Fruit fly (Drosophila melanogaster) whole organism, wandering third instar larva: ENCODE measurements around the gene Pus1.

ENCODE experiments used
- Abd-B ChIP-seq: fragments of >200 bp; optimal IDR thresholded peaks from 2 replicates; lab custom pipeline; 2017; ENCODE audit warnings: missing biosample characterization, missing genetic modification characterization
- CG32264 ChIP-seq: fragments of 200-800 bp; sonication (Bioruptor generic); optimal IDR thresholded peaks from 2 replicates; lab custom pipeline; 2016; ENCODE audit warnings: missing biosample characterization, missing genetic modification characterization
- CG9705 ChIP-seq: fragments of 200-800 bp; sonication (Bioruptor generic); optimal IDR thresholded peaks from 2 replicates; lab custom pipeline; 2018; ENCODE audit warnings: missing biosample characterization, mild to moderate bottlenecking, missing genetic modification characterization
- CrebA ChIP-seq: fragments of 200-800 bp; sonication (Bioruptor generic); optimal IDR thresholded peaks from 2 replicates; lab custom pipeline; 2016; ENCODE audit warnings: missing biosample characterization, mild to moderate bottlenecking, missing genetic modification characterization, borderline replicate concordance
- Dfd ChIP-seq: fragments of >200 bp; optimal IDR thresholded peaks from 2 replicates; lab custom pipeline; 2017; ENCODE audit warnings: missing biosample characterization, missing genetic modification characterization
- Dif ChIP-seq: fragments of 200-275, 200-300 bp; sonication (Bioruptor generic); optimal IDR thresholded peaks from 2 replicates; lab custom pipeline; 2018; ENCODE audit warnings: missing biosample characterization, missing genetic modification characterization; ENCODE audit not compliant: partially characterized antibody
- GATAd ChIP-seq: sonication (Bioruptor generic); optimal IDR thresholded peaks from 2 replicates; lab custom pipeline; 2016; ENCODE audit warnings: missing biosample characterization, missing genetic modification characterization
- Hnf4 ChIP-seq: fragments of 200-800 bp; sonication (Bioruptor generic); optimal IDR thresholded peaks from 2 replicates; lab custom pipeline; 2016; ENCODE audit warnings: missing biosample characterization, mild to moderate bottlenecking, missing genetic modification characterization
- Hr78 ChIP-seq: fragments of >200 bp; optimal IDR thresholded peaks from 2 replicates; lab custom pipeline; 2017; ENCODE audit warnings: missing biosample characterization, missing genetic modification characterization
- Hr83 ChIP-seq: fragments of 200-300 bp; sonication (Bioruptor generic); optimal IDR thresholded peaks from 2 replicates; lab custom pipeline; 2016; ENCODE audit warnings: missing biosample characterization, mild to moderate bottlenecking, missing genetic modification characterization, moderate library complexity; ENCODE audit not compliant: poor library complexity, severe bottlenecking
- Jra ChIP-seq: sonication (Bioruptor generic); optimal IDR thresholded peaks from 2 replicates; lab custom pipeline; 2016; ENCODE audit warnings: missing biosample characterization, missing genetic modification characterization
- Mio ChIP-seq: sonication (Bioruptor generic); optimal IDR thresholded peaks from 2 replicates; lab custom pipeline; 2016; ENCODE audit warnings: missing biosample characterization, missing genetic modification characterization
- Myc ChIP-seq: fragments of >200 bp; optimal IDR thresholded peaks from 2 replicates; lab custom pipeline; 2017
- N ChIP-seq: fragments of >200 bp; optimal IDR thresholded peaks from 2 replicates; lab custom pipeline; 2018; ENCODE audit warnings: missing biosample characterization, missing external identifiers, missing genetic modification characterization
- OdsH ChIP-seq: fragments of 200-800 bp; sonication (Bioruptor generic); optimal IDR thresholded peaks from 2 replicates; lab custom pipeline; 2016; ENCODE audit warnings: missing biosample characterization, mild to moderate bottlenecking, missing genetic modification characterization
- Rel ChIP-seq, 2 experiments: fragments of 200-800 bp; sonication (Bioruptor generic) in 1 of 2; optimal IDR thresholded peaks; 2 replicates in 1 of 2; 3 replicates in 1 of 2; lab custom pipeline; 2016 to 2019; ENCODE audit warnings: mild to moderate bottlenecking in 2 of 2, missing biosample characterization in 2 of 2, missing genetic modification characterization in 2 of 2, moderate library complexity in 1 of 2
- Sp1 ChIP-seq: fragments of 200-800 bp; sonication (Bioruptor generic); optimal IDR thresholded peaks from 3 replicates; lab custom pipeline; 2019; ENCODE audit warnings: missing biosample characterization, mild to moderate bottlenecking, missing genetic modification characterization, moderate library complexity
- Vsx2 ChIP-seq: fragments of 200-300, 225-300 bp; sonication (Bioruptor generic); optimal IDR thresholded peaks from 2 replicates; lab custom pipeline; 2018; ENCODE audit warnings: missing biosample characterization, missing genetic modification characterization; ENCODE audit not compliant: partially characterized antibody
- br ChIP-seq: fragments of 200-800 bp; sonication (Bioruptor generic); optimal IDR thresholded peaks from 2 replicates; lab custom pipeline; 2016; ENCODE audit warnings: missing biosample characterization, missing genetic modification characterization
- brk ChIP-seq: fragments of 200-800 bp; sonication (Bioruptor generic); optimal IDR thresholded peaks from 2 replicates; lab custom pipeline; 2016; ENCODE audit warnings: missing biosample characterization, mild to moderate bottlenecking, missing genetic modification characterization
- dl ChIP-seq, 2 experiments: fragments of 175-275, 200-275 bp in 1 of 2; fragments of 200-275 bp in 1 of 2; sonication (Bioruptor generic); optimal IDR thresholded peaks; lab custom pipeline; 2018; ENCODE audit warnings: mild to moderate bottlenecking in 2 of 2, missing biosample characterization in 2 of 2, missing genetic modification characterization in 2 of 2, moderate library complexity in 2 of 2; ENCODE audit not compliant: partially characterized antibody in 2 of 2, insufficient read depth in 1 of 2
- dmrt93B ChIP-seq: fragments of 200-800 bp; sonication (Bioruptor generic); optimal IDR thresholded peaks from 2 replicates; lab custom pipeline; 2018; ENCODE audit warnings: missing biosample characterization, mild to moderate bottlenecking, missing genetic modification characterization
- dsf ChIP-seq: sonication (Bioruptor generic); optimal IDR thresholded peaks from 2 replicates; lab custom pipeline; 2016; ENCODE audit warnings: missing biosample characterization, missing genetic modification characterization, borderline replicate concordance
- ey ChIP-seq: fragments of 200-800 bp; sonication (Bioruptor generic); optimal IDR thresholded peaks from 2 replicates; lab custom pipeline; 2016; ENCODE audit warnings: missing biosample characterization, missing genetic modification characterization
- foxo ChIP-seq, 2 experiments: fragments of 200-800 bp; sonication (Bioruptor generic); optimal IDR thresholded peaks; 2 replicates in 1 of 2; 3 replicates in 1 of 2; lab custom pipeline; 2016 to 2017; ENCODE audit warnings: missing biosample characterization in 2 of 2, missing genetic modification characterization in 2 of 2
- h ChIP-seq: fragments of 200-800 bp; sonication (Bioruptor generic); optimal IDR thresholded peaks from 3 replicates; lab custom pipeline; 2016; ENCODE audit warnings: missing biosample characterization, mild to moderate bottlenecking, missing genetic modification characterization
- lola ChIP-seq: fragments of >200 bp; optimal IDR thresholded peaks from 2 replicates; lab custom pipeline; 2017; ENCODE audit warnings: missing biosample characterization, missing genetic modification characterization
- psq ChIP-seq: fragments of 200-800 bp; sonication (Bioruptor generic); optimal IDR thresholded peaks from 3 replicates; lab custom pipeline; 2017; ENCODE audit warnings: missing biosample characterization, mild to moderate bottlenecking, missing genetic modification characterization, moderate library complexity
- rgr ChIP-seq: fragments of 200-800 bp; sonication (Bioruptor generic); optimal IDR thresholded peaks from 3 replicates; lab custom pipeline; 2016; ENCODE audit warnings: missing biosample characterization, mild to moderate bottlenecking, missing genetic modification characterization
- sv ChIP-seq: fragments of 200-800 bp; sonication (Bioruptor generic); optimal IDR thresholded peaks from 3 replicates; lab custom pipeline; 2016; ENCODE audit warnings: missing biosample characterization, missing genetic modification characterization
- tai ChIP-seq: sonication (Bioruptor generic); optimal IDR thresholded peaks from 2 replicates; lab custom pipeline; 2016; ENCODE audit warnings: missing biosample characterization, missing genetic modification characterization
- usp ChIP-seq: fragments of >200 bp; optimal IDR thresholded peaks from 2 replicates; lab custom pipeline; 2017; ENCODE audit warnings: missing biosample characterization, missing genetic modification characterization
- woc ChIP-seq: sonication (Bioruptor generic); optimal IDR thresholded peaks from 2 replicates; lab custom pipeline; 2016; ENCODE audit warnings: missing biosample characterization, mild to moderate bottlenecking, missing genetic modification characterization

The Pus1 gene

DNA sequence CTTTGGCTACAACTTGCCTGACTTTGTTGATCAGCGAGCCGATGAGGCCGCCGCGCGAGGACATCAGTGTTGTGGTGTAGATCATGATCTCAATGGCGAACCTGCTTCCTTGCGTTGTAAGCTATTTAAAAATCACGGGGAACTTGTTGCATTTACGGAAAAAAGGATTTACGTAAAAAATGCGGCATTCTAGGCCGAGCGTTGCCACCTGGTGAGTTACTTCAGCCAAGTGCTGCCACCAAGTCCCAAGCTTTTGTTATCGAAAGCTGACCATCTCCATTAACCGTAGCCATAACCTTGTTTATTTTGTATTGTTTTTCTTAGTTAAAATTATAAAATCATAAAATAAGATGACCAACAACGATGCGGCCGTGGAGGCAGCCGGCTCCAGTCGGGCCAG is 15.7 kb downstream of the Pus1 start, which contains the start of the genes TFAM and CG5412:
TFAM (minus strand) TSS at position 222 of the 400 bp plus-strand sequence.
CG5412 (plus strand) TSS at position 265 of the 400 bp plus-strand sequence.
- TF ChIP-seq tai (GFP tag; lab: Kevin White, UChicago) (no peak), usp (GFP tag; lab: Kevin White, UChicago) (no peak), OdsH (no peak), dl (GFP tag; optimal IDR thresholded peaks at IDR 0.05; lab: Kevin White, UChicago; ENCODE audit: insufficient read depth in 1 of 2, partially characterized antibody in 2 of 2) (no peak), br (GFP tag; lab: Kevin White, UChicago) (no peak), sv (GFP tag; lab: Kevin White, UChicago) (no peak), Hnf4 (GFP tag; lab: Kevin White, UChicago) (no peak)

DNA sequence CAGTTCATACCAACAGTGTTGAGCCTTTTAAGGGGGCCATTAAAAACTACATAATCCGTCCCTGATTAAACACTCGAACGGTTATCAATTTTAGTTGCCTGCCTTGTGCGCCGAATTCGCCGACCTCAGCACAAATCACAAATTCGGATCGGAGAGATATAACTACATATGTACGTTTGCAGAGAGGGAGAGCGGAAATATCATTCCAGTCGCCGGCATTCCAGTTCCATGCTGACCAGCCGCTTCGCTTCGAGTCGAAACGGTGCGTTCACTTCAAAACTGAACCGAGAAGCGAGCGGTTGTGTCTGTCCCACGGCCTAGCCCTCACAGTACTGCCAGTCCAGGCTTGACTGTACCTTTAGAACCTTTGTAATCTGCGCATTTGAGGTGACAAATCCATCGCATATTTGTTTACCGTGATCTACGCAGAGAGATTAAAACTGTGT is 17.9 kb downstream of the Pus1 start:
- no peak for TF ChIP-seq Hr78 (GFP tag; lab: Kevin White, UChicago)
- peak; percentile 37 for TF ChIP-seq rgr
- TF ChIP-seq foxo (GFP tag; optimal IDR thresholded peaks at IDR 0.05; lab: Kevin White, UChicago) = peak in 1 of 2 experiments; percentile 47
- peak; percentile 3 for TF ChIP-seq ey (GFP tag; lab: Kevin White, UChicago)
- TF ChIP-seq Hr83 = peak; percentile 80
- TF ChIP-seq Myc = peak; percentile 15
- peak; percentile 48 for TF ChIP-seq Sp1 (GFP tag; lab: Kevin White, UChicago)
- TF ChIP-seq Dif = peak; percentile 73
- no peak for TF ChIP-seq Rel (GFP tag; optimal IDR thresholded peaks at IDR 0.05; lab: Kevin White, UChicago)
- TF ChIP-seq Rel (tag; optimal IDR thresholded peaks at IDR 0.05; lab: Kevin White, UChicago) = peak; percentile 14
- no peak for TF ChIP-seq br (GFP tag; lab: Kevin White, UChicago)
- TF ChIP-seq woc = no peak

dm6 chr3R:20573326-20573725 is 19.1 kb downstream of the Pus1 start:
- TF ChIP-seq sv (GFP tag; lab: Kevin White, UChicago) = no peak
- TF ChIP-seq Dif = no peak
- no peak for TF ChIP-seq rgr
- no peak for TF ChIP-seq psq (GFP tag; lab: Kevin White, UChicago)
- no peak for TF ChIP-seq ey (GFP tag; lab: Kevin White, UChicago)
- no peak for TF ChIP-seq Abd-B
- no peak for TF ChIP-seq foxo (GFP tag; optimal IDR thresholded peaks at IDR 0.05; lab: Kevin White, UChicago)
- no peak for TF ChIP-seq GATAd
- TF ChIP-seq CG32264 (GFP tag; lab: Kevin White, UChicago) = no peak
- TF ChIP-seq Vsx2 (GFP tag; lab: Kevin White, UChicago) = no peak

- TF ChIP-seq Hnf4 (GFP tag; lab: Kevin White, UChicago) = no peak
- TF ChIP-seq CrebA (GFP tag; lab: Kevin White, UChicago) = no peak
- no peak for TF ChIP-seq Mio (GFP tag; lab: Kevin White, UChicago)
- no peak for TF ChIP-seq Rel (GFP tag; optimal IDR thresholded peaks at IDR 0.05; lab: Kevin White, UChicago)
- TF ChIP-seq Rel (tag; optimal IDR thresholded peaks at IDR 0.05; lab: Kevin White, UChicago) = no peak
- no peak for TF ChIP-seq foxo (GFP tag; optimal IDR thresholded peaks at IDR 0.05; lab: Kevin White, UChicago)
- no peak for TF ChIP-seq brk (GFP tag; lab: Kevin White, UChicago)
- TF ChIP-seq tai (GFP tag; lab: Kevin White, UChicago) = no peak
- TF ChIP-seq dsf (GFP tag; lab: Kevin White, UChicago) = no peak
- no peak for TF ChIP-seq sv (GFP tag; lab: Kevin White, UChicago)
- no peak for TF ChIP-seq N (GFP tag; lab: Kevin White, UChicago)
- no peak for TF ChIP-seq Jra (GFP tag; lab: Kevin White, UChicago)
- TF ChIP-seq Hr83 = no peak
- no peak for TF ChIP-seq Hr78 (GFP tag; lab: Kevin White, UChicago)
- no peak for TF ChIP-seq dl (GFP tag; optimal IDR thresholded peaks at IDR 0.05; lab: Kevin White, UChicago; ENCODE audit: insufficient read depth in 1 of 2, partially characterized antibody in 2 of 2)
Observed at dm6 chr3R:20567507-20568222, 24.8 kb downstream of the Pus1 start.

DNA sequence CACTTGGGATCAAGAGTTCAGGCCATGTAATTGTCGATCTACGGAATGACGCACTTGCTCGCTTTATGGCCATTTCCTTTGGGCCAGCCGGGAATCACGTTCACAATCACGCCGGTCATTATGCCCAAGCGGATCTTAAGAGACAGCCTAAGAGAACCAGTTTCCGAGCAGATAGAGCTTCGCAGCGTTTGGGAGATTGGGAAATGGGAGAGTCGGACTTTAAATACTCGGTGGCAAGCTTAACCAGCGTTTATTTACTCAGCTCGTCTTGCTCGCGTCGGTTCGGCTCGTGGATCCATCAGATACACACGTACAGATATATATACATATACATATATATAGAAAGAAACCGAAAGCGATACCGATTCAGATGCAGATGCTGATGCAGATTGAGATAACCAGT is 26.9 kb downstream of the Pus1 start:
- TF ChIP-seq CrebA (GFP tag; lab: Kevin White, UChicago) (no peak), N (GFP tag; lab: Kevin White, UChicago) (no peak), dmrt93B (no peak), Abd-B (no peak), Vsx2 (GFP tag; lab: Kevin White, UChicago) (no peak), Hr78 (GFP tag; lab: Kevin White, UChicago) (no peak), psq (GFP tag; lab: Kevin White, UChicago) (no peak), br (GFP tag; lab: Kevin White, UChicago) (peak; percentile 2), CG9705 (GFP tag; lab: Kevin White, UChicago) (no peak), Jra (GFP tag; lab: Kevin White, UChicago) (no peak), foxo (GFP tag; optimal IDR thresholded peaks at IDR 0.05; lab: Kevin White, UChicago) (no peak), dsf (GFP tag; lab: Kevin White, UChicago) (no peak), Rel (GFP tag; optimal IDR thresholded peaks at IDR 0.05; lab: Kevin White, UChicago) (peak; percentile 47), Rel (tag; optimal IDR thresholded peaks at IDR 0.05; lab: Kevin White, UChicago) (peak; percentile 51), Dfd (GFP tag; lab: Kevin White, UChicago) (no peak), tai (GFP tag; lab: Kevin White, UChicago) (no peak), rgr (no peak), h (peak; percentile 10), lola (GFP tag; lab: Kevin White, UChicago) (no peak), Hr83 (no peak), usp (GFP tag; lab: Kevin White, UChicago) (no peak), GATAd (no peak), brk (GFP tag; lab: Kevin White, UChicago) (no peak), dl (GFP tag; optimal IDR thresholded peaks at IDR 0.05; lab: Kevin White, UChicago; ENCODE audit: insufficient read depth in 1 of 2, partially characterized antibody in 2 of 2) (peak in 1 of 2 experiments; percentile 54), woc (no peak), Dif (peak; percentile 65), ey (GFP tag; lab: Kevin White, UChicago) (no peak), sv (GFP tag; lab: Kevin White, UChicago) (no peak), Myc (no peak)
